ENCODE assay signal across 1 fruit fly cellular context in the genomic region with DNA sequence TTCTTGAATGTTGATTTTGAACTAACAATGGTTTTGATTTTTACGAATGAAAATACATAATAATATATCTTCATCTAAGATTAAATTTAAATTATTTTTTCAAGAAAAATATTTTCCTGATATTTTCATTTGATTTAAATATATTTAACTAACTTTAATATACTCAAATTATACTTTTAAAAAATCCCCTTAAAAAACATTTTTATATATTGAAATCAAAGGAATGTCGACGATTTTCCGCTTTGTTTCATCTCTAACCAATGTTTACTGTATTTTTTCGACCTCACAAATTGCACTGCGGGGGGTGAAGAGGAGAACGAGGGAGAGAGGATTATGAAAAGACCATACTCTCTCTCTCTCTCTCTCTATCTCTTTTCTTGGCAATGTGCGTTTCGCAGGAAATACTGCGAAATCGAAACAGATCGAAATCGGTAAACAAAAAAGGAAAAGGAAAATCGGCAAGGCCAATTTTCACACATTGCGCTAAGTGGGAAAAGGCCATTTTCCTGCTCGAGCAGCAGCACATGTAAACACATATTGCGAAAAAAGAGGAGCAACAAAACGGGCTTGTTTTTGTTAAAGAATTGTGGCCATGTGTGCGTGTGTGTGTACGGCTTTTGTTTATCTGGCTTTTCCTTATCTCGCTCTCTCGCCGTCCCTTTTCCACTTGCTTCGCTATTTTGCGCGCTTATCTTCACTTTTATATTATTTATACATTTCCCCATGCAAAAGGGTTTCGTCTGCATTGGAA.
TF ChIP-seq lines count a peak whose summit lies in the region.

No protein-coding gene starts in this region.

TF ChIP-seq in whole organism, embryonic, 481 proteins besides CTCF, POLR2A, EP300 and RAD21 (continued from another document and continues in another):
- TF ChIP-seq Hmx (GFP tag; optimal IDR thresholded peaks at IDR 0.05; lab: Kevin White, UChicago) (no peak), HLH3B (GFP tag; IDR thresholded peaks at IDR 0.05; lab: Robert Waterston, UW) (no peak), z (GFP tag; IDR thresholded peaks at IDR 0.05; lab: Robert Waterston, UW) (no peak), odd (GFP tag; optimal IDR thresholded peaks at IDR 0.05; lab: Kevin White, UChicago) (no peak), Dref (GFP tag; IDR thresholded peaks at IDR 0.05; lab: Robert Waterston, UW) (no peak), gro (GFP tag; optimal IDR thresholded peaks at IDR 0.05; lab: Kevin White, UChicago) (no peak), pb (GFP tag; optimal IDR thresholded peaks at IDR 0.05; lab: Kevin White, UChicago) (no peak), CG6654 (GFP tag; optimal IDR thresholded peaks at IDR 0.05; lab: Kevin White, UChicago) (no peak), CG14014 (GFP tag; IDR thresholded peaks at IDR 0.05; lab: Robert Waterston, UW) (no peak), Hr3 (GFP tag; optimal IDR thresholded peaks at IDR 0.05; lab: Kevin White, UChicago) (no peak), CG11560 (tag; IDR thresholded peaks at IDR 0.05; lab: Robert Waterston, UW) (no peak), crol (GFP tag; IDR thresholded peaks at IDR 0.05; lab: Robert Waterston, UW) (peak; percentile 87), Ptx1 (GFP tag; IDR thresholded peaks at IDR 0.05; lab: Robert Waterston, UW) (no peak), sna (GFP tag; IDR thresholded peaks at IDR 0.05; lab: Robert Waterston, UW; ENCODE audit: partially characterized antibody) (no peak), salm (tag; optimal IDR thresholded peaks at IDR 0.05; lab: Kevin White, UChicago) (no peak), CG6175 (GFP tag; IDR thresholded peaks at IDR 0.05; lab: Robert Waterston, UW) (no peak), CG16779 (GFP tag; IDR thresholded peaks at IDR 0.05; lab: Robert Waterston, UW) (no peak), CG13123 (GFP tag; optimal IDR thresholded peaks at IDR 0.05; lab: Kevin White, UChicago) (no peak), row (GFP tag; IDR thresholded peaks at IDR 0.05; lab: Robert Waterston, UW) (peak; percentile 32; the same call in 1 of the 3 replicates), H15 (GFP tag; IDR thresholded peaks at IDR 0.05; lab: Robert Waterston, UW) (no peak), kah (GFP tag; optimal IDR thresholded peaks at IDR 0.05; lab: Kevin White, UChicago) (no peak), Optix (GFP tag; IDR thresholded peaks at IDR 0.05; lab: Robert Waterston, UW) (no peak), Max (GFP tag; optimal IDR thresholded peaks at IDR 0.05; lab: Kevin White, UChicago) (no peak), Bdp1 (GFP tag; optimal IDR thresholded peaks at IDR 0.05; lab: Kevin White, UChicago) (no peak), CG18262 (tag; optimal IDR thresholded peaks at IDR 0.05; lab: Kevin White, UChicago) (peak; percentile 52), sd (tag; optimal IDR thresholded peaks at IDR 0.05; lab: Kevin White, UChicago) (no peak), zen (tag; optimal IDR thresholded peaks at IDR 0.05; lab: Kevin White, UChicago) (peak; percentile 38), CG3407 (GFP tag; optimal IDR thresholded peaks at IDR 0.05; lab: Kevin White, UChicago) (no peak), CG4730 (GFP tag; IDR thresholded peaks at IDR 0.05; lab: Robert Waterston, UW) (no peak), B-H2 (GFP tag; optimal IDR thresholded peaks at IDR 0.05; lab: Kevin White, UChicago) (no peak), CG8281 (tag; optimal IDR thresholded peaks at IDR 0.05; lab: Kevin White, UChicago) (no peak), ac (GFP tag; optimal IDR thresholded peaks at IDR 0.05; lab: Kevin White, UChicago) (no peak), D19A (tag; optimal IDR thresholded peaks at IDR 0.05; lab: Kevin White, UChicago) (peak; percentile 24), CG2712 (tag; optimal IDR thresholded peaks at IDR 0.05; lab: Kevin White, UChicago) (peak; percentile 61), CG8478 (optimal IDR thresholded peaks at IDR 0.05; lab: Kevin White, UChicago) (no peak), prd (optimal IDR thresholded peaks at IDR 0.05; lab: Kevin White, UChicago) (no peak), prd (GFP tag; IDR thresholded peaks at IDR 0.05; lab: Robert Waterston, UW) (0 out of 3 replicates have a peak, but pooled peaks have one; percentile 21), gce (GFP tag; IDR thresholded peaks at IDR 0.05; lab: Robert Waterston, UW) (no peak), wdn (GFP tag; IDR thresholded peaks at IDR 0.05; lab: Robert Waterston, UW) (no peak), Opbp (GFP tag; IDR thresholded peaks at IDR 0.05; lab: Robert Waterston, UW; ENCODE audit: partially characterized antibody) (no peak), CG6254 (GFP tag; optimal IDR thresholded peaks at IDR 0.05; lab: Kevin White, UChicago) (no peak), PHDP (tag; optimal IDR thresholded peaks at IDR 0.05; lab: Kevin White, UChicago) (peak; percentile 1), pros (GFP tag; optimal IDR thresholded peaks at IDR 0.05; lab: Kevin White, UChicago) (no peak), Eip74EF (GFP tag; optimal IDR thresholded peaks at IDR 0.05; lab: Kevin White, UChicago) (no peak), CG12744 (GFP tag; optimal IDR thresholded peaks at IDR 0.05; lab: Kevin White, UChicago) (no peak), CG9215 (GFP tag; IDR thresholded peaks at IDR 0.05; lab: Robert Waterston, UW) (no peak), Xbp1 (GFP tag; optimal IDR thresholded peaks at IDR 0.05; lab: Kevin White, UChicago) (no peak), chif (GFP tag; optimal IDR thresholded peaks at IDR 0.05; lab: Kevin White, UChicago) (no peak), H2.0 (GFP tag; IDR thresholded peaks at IDR 0.05; lab: Robert Waterston, UW) (no peak), trem (tag; optimal IDR thresholded peaks at IDR 0.05; lab: Kevin White, UChicago) (no peak), ro (GFP tag; IDR thresholded peaks at IDR 0.05; lab: Robert Waterston, UW) (no peak), Atf-2 (GFP tag; optimal IDR thresholded peaks at IDR 0.05; lab: Kevin White, UChicago) (no peak), CG7839 (tag; optimal IDR thresholded peaks at IDR 0.05; lab: Kevin White, UChicago) (peak; percentile 23), Fer1 (GFP tag; optimal IDR thresholded peaks at IDR 0.05; lab: Kevin White, UChicago) (no peak), CG7786 (GFP tag; optimal IDR thresholded peaks at IDR 0.05; lab: Kevin White, UChicago) (no peak), psq (GFP tag; optimal IDR thresholded peaks at IDR 0.05; lab: Kevin White, UChicago) (no peak), fd3F (GFP tag; optimal IDR thresholded peaks at IDR 0.05; lab: Kevin White, UChicago) (no peak), Blimp-1 (GFP tag; optimal IDR thresholded peaks at IDR 0.05; lab: Kevin White, UChicago) (peak; percentile 29), CG16863 (GFP tag; optimal IDR thresholded peaks at IDR 0.05; lab: Kevin White, UChicago) (no peak), ATbp (GFP tag; optimal IDR thresholded peaks at IDR 0.05; lab: Kevin White, UChicago) (no peak), CG1233 (GFP tag; optimal IDR thresholded peaks at IDR 0.05; lab: Kevin White, UChicago) (no peak), ewg (GFP tag; optimal IDR thresholded peaks at IDR 0.05; lab: Kevin White, UChicago) (no peak), kay (GFP tag; optimal IDR thresholded peaks at IDR 0.05; lab: Kevin White, UChicago) (no peak), vvl (GFP tag; IDR thresholded peaks at IDR 0.05; lab: Robert Waterston, UW) (no peak), sens (GFP tag; lab: Kevin White, UChicago) (peak; percentile 31), CG18619 (GFP tag; optimal IDR thresholded peaks at IDR 0.05; lab: Kevin White, UChicago) (no peak), Xrp1 (GFP tag; IDR thresholded peaks at IDR 0.05; lab: Robert Waterston, UW) (peak; percentile 39; the same call in 1 of the 2 replicates), NFAT (GFP tag; IDR thresholded peaks at IDR 0.05; lab: Robert Waterston, UW) (no peak), ab (GFP tag; optimal IDR thresholded peaks at IDR 0.05; lab: Kevin White, UChicago) (no peak), CG13287 (GFP tag; IDR thresholded peaks at IDR 0.05; lab: Robert Waterston, UW; ENCODE audit: partially characterized antibody) (no peak), chinmo (GFP tag; IDR thresholded peaks at IDR 0.05; lab: Robert Waterston, UW; ENCODE audit: partially characterized antibody) (no peak), yki (optimal IDR thresholded peaks at IDR 0.05; lab: Kevin White, UChicago) (no peak), CG18764 (GFP tag; optimal IDR thresholded peaks at IDR 0.05; lab: Kevin White, UChicago) (no peak), CG8290 (GFP tag; optimal IDR thresholded peaks at IDR 0.05; lab: Kevin White, UChicago) (no peak), CG8290 (tag; optimal IDR thresholded peaks at IDR 0.05; lab: Kevin White, UChicago) (peak in 1 of 2 experiments; percentile 4), zfh2 (GFP tag; optimal IDR thresholded peaks at IDR 0.05; lab: Kevin White, UChicago) (no peak), CG43689 (GFP tag; IDR thresholded peaks at IDR 0.05; lab: Robert Waterston, UW) (no peak), zfh1 (GFP tag; IDR thresholded peaks at IDR 0.05; lab: Robert Waterston, UW) (no peak), CG7745 (tag; optimal IDR thresholded peaks at IDR 0.05; lab: Kevin White, UChicago) (no peak), Dek (tag; optimal IDR thresholded peaks at IDR 0.05; lab: Kevin White, UChicago) (no peak), CG15514 (GFP tag; optimal IDR thresholded peaks at IDR 0.05; lab: Kevin White, UChicago) (no peak), CG11093 (GFP tag; IDR thresholded peaks at IDR 0.05; lab: Robert Waterston, UW) (no peak), unc-4 (GFP tag; IDR thresholded peaks at IDR 0.05; lab: Robert Waterston, UW; ENCODE audit: partially characterized antibody) (no peak), CG30020 (tag; optimal IDR thresholded peaks at IDR 0.05; lab: Kevin White, UChicago) (no peak), CG3995 (GFP tag; optimal IDR thresholded peaks at IDR 0.05; lab: Kevin White, UChicago) (no peak), pum (GFP tag; optimal IDR thresholded peaks at IDR 0.05; lab: Kevin White, UChicago) (no peak), D (optimal IDR thresholded peaks at IDR 0.05; lab: Kevin White, UChicago) (no peak), D (GFP tag; optimal IDR thresholded peaks at IDR 0.05; lab: Kevin White, UChicago) (no peak), Drgx (GFP tag; IDR thresholded peaks at IDR 0.05; lab: Robert Waterston, UW) (no peak), Usf (GFP tag; optimal IDR thresholded peaks at IDR 0.05; lab: Kevin White, UChicago) (no peak), pzg (GFP tag; optimal IDR thresholded peaks at IDR 0.05; lab: Kevin White, UChicago) (no peak), CG7963 (GFP tag; IDR thresholded peaks at IDR 0.05; lab: Robert Waterston, UW; ENCODE audit: partially characterized antibody) (no peak), ci (GFP tag; IDR thresholded peaks at IDR 0.05; lab: Robert Waterston, UW) (peak; percentile 27; the same call in 1 of the 3 replicates), CG7372 (GFP tag; IDR thresholded peaks at IDR 0.05; lab: Robert Waterston, UW) (no peak), Stat92E (GFP tag; optimal IDR thresholded peaks at IDR 0.05; lab: Kevin White, UChicago) (peak in 1 of 3 experiments; percentile 77), CG11456 (GFP tag; IDR thresholded peaks at IDR 0.05; lab: Robert Waterston, UW) (no peak), tna (GFP tag; IDR thresholded peaks at IDR 0.05; lab: Robert Waterston, UW; ENCODE audit: partially characterized antibody) (no peak), seq (GFP tag; IDR thresholded peaks at IDR 0.05; lab: Robert Waterston, UW) (no peak), Side (GFP tag; optimal IDR thresholded peaks at IDR 0.05; lab: Kevin White, UChicago) (no peak), CG4707 (GFP tag; optimal IDR thresholded peaks at IDR 0.05; lab: Kevin White, UChicago) (no peak), Awh (GFP tag; IDR thresholded peaks at IDR 0.05; lab: Robert Waterston, UW) (no peak), Ets97D (GFP tag; optimal IDR thresholded peaks at IDR 0.05; lab: Kevin White, UChicago) (no peak), CG18599 (GFP tag; optimal IDR thresholded peaks at IDR 0.05; lab: Kevin White, UChicago) (peak; percentile 23), Ets65A (GFP tag; lab: Kevin White, UChicago) (no peak), pita (GFP tag; optimal IDR thresholded peaks at IDR 0.05; lab: Kevin White, UChicago) (no peak), gfzf (GFP tag; optimal IDR thresholded peaks at IDR 0.05; lab: Kevin White, UChicago) (no peak), GATAe (GFP tag; conservative IDR thresholded peaks at IDR 0.05; lab: Robert Waterston, UW) (no peak), CG13624 (GFP tag; optimal IDR thresholded peaks at IDR 0.05; lab: Kevin White, UChicago) (no peak), Hr78 (GFP tag; optimal IDR thresholded peaks at IDR 0.05; lab: Kevin White, UChicago) (no peak), CG34224 (GFP tag; IDR thresholded peaks at IDR 0.05; lab: Robert Waterston, UW; ENCODE audit: partially characterized antibody) (no peak), sim (GFP tag; IDR thresholded peaks at IDR 0.05; lab: Robert Waterston, UW) (no peak), slp2 (GFP tag; optimal IDR thresholded peaks at IDR 0.05; lab: Kevin White, UChicago) (no peak), da (GFP tag; optimal IDR thresholded peaks at IDR 0.05; lab: Kevin White, UChicago) (no peak), twi (tag; optimal IDR thresholded peaks at IDR 0.05; lab: Kevin White, UChicago) (peak; percentile 64), CG15073 (GFP tag; optimal IDR thresholded peaks at IDR 0.05; lab: Kevin White, UChicago) (no peak), CG17328 (GFP tag; IDR thresholded peaks at IDR 0.05; lab: Robert Waterston, UW) (no peak), CG12155 (GFP tag; optimal IDR thresholded peaks at IDR 0.05; lab: Kevin White, UChicago) (no peak), CG8924 (tag; optimal IDR thresholded peaks at IDR 0.05; lab: Kevin White, UChicago) (no peak), disco-r (GFP tag; optimal IDR thresholded peaks at IDR 0.05; lab: Kevin White, UChicago) (no peak), bab2 (GFP tag; optimal IDR thresholded peaks at IDR 0.05; lab: Kevin White, UChicago) (no peak), klu (GFP tag; IDR thresholded peaks at IDR 0.05; lab: Robert Waterston, UW) (no peak), ap (GFP tag; IDR thresholded peaks at IDR 0.05; lab: Robert Waterston, UW) (no peak), CG30403 (GFP tag; optimal IDR thresholded peaks at IDR 0.05; lab: Kevin White, UChicago) (no peak), CG7357 (GFP tag; IDR thresholded peaks at IDR 0.05; lab: Robert Waterston, UW) (no peak), Oli (tag; optimal IDR thresholded peaks at IDR 0.05; lab: Kevin White, UChicago) (peak; percentile 7), CG17829 (tag; optimal IDR thresholded peaks at IDR 0.05; lab: Kevin White, UChicago) (peak; percentile 10), Gug (GFP tag; IDR thresholded peaks at IDR 0.05; lab: Robert Waterston, UW) (no peak), Mrtf (GFP tag; IDR thresholded peaks at IDR 0.05; lab: Robert Waterston, UW) (no peak), ara (GFP tag; IDR thresholded peaks at IDR 0.05; lab: Robert Waterston, UW) (no peak), ase (GFP tag; IDR thresholded peaks at IDR 0.05; lab: Robert Waterston, UW) (no peak)
